Worm (Caenorhabditis elegans) whole organism, late embryonic: ENCODE measurements around the gene unc-70.

ENCODE experiments used
- ama-1 ChIP-seq: fragments of 150-350 bp; optimal IDR thresholded peaks from 2 replicates; lab custom pipeline; 2014
- dmd-4 ChIP-seq: sonication (generic microtip); optimal IDR thresholded peaks from 2 replicates; lab custom pipeline; 2016; ENCODE audit warnings: borderline replicate concordance, missing genetic modification characterization, missing compliant biosample characterization
- elt-2 ChIP-seq: sonication (generic microtip); optimal IDR thresholded peaks from 2 replicates; lab custom pipeline; 2016; ENCODE audit warnings: missing genetic modification reagents, missing genetic modification characterization, missing compliant biosample characterization
- fax-1 ChIP-seq: sonication (generic microtip); optimal IDR thresholded peaks from 2 replicates; lab custom pipeline; 2016; ENCODE audit warnings: missing genotype, missing genetic modification characterization, missing compliant biosample characterization
- fkh-10 ChIP-seq: fragments of 150-350 bp; optimal IDR thresholded peaks from 2 replicates; lab custom pipeline; 2014; ENCODE audit warnings: missing biosample characterization, missing genetic modification reagents, missing genetic modification characterization
- gmeb-2 ChIP-seq: sonication (generic microtip); optimal IDR thresholded peaks from 2 replicates; lab custom pipeline; 2016; ENCODE audit warnings: missing genetic modification characterization, inconsistent platforms, missing compliant biosample characterization
- hlh-6 ChIP-seq: sonication (generic microtip); optimal IDR thresholded peaks from 2 replicates; lab custom pipeline; 2016; ENCODE audit warnings: missing genotype, missing genetic modification characterization, missing compliant biosample characterization
- npax-4 ChIP-seq: sonication (generic microtip); optimal IDR thresholded peaks from 2 replicates; lab custom pipeline; 2016; ENCODE audit warnings: missing genetic modification characterization, missing compliant biosample characterization
- odd-2 ChIP-seq: sonication (generic microtip); optimal IDR thresholded peaks from 2 replicates; lab custom pipeline; 2017; ENCODE audit warnings: antibody characterized with exemption, mild to moderate bottlenecking, missing genetic modification characterization, missing compliant biosample characterization
- pag-3 ChIP-seq: sonication (generic microtip); optimal IDR thresholded peaks from 2 replicates; lab custom pipeline; 2016; ENCODE audit warnings: missing compliant biosample characterization, missing genetic modification characterization, borderline replicate concordance
- pax-1 ChIP-seq: fragments of 150-350 bp; optimal IDR thresholded peaks from 2 replicates; lab custom pipeline; 2014; ENCODE audit warnings: missing biosample characterization, missing genetic modification characterization
- tbx-2 ChIP-seq: sonication (generic microtip); optimal IDR thresholded peaks from 2 replicates; lab custom pipeline; 2016; ENCODE audit warnings: missing genetic modification characterization, missing compliant biosample characterization
- zip-5 ChIP-seq: sonication (generic microtip); optimal IDR thresholded peaks from 2 replicates; lab custom pipeline; 2016; ENCODE audit warnings: missing genetic modification characterization, missing compliant biosample characterization

ce11 chrV:6906435-6906834, 25.3 kb downstream of the unc-70 start:
- TF ChIP-seq pag-3 (tag; lab: Kevin White, UChicago) = no peak
- TF ChIP-seq fkh-10 (GFP tag; lab: Kevin White, UChicago) = no peak
- no peak for TF ChIP-seq fax-1 (tag; lab: Kevin White, UChicago)
- no peak for TF ChIP-seq hlh-6 (tag; lab: Kevin White, UChicago)
- no peak for TF ChIP-seq tbx-2
- TF ChIP-seq odd-2 (tag; lab: Kevin White, UChicago) = no peak
- no peak for TF ChIP-seq elt-2 (tag; lab: Kevin White, UChicago)
- no peak for TF ChIP-seq dmd-4 (tag; lab: Kevin White, UChicago)
- no peak for TF ChIP-seq zip-5 (tag; lab: Kevin White, UChicago)
- no peak for TF ChIP-seq ama-1 (lab: Kevin White, UChicago)
- TF ChIP-seq npax-4 (tag; lab: Kevin White, UChicago) = no peak
- TF ChIP-seq gmeb-2 (tag; lab: Kevin White, UChicago) = no peak
- no peak for TF ChIP-seq pax-1
